Worm (Caenorhabditis elegans): ENCODE measurements around the gene B0416.3.

Gene B0416.3

DNA sequence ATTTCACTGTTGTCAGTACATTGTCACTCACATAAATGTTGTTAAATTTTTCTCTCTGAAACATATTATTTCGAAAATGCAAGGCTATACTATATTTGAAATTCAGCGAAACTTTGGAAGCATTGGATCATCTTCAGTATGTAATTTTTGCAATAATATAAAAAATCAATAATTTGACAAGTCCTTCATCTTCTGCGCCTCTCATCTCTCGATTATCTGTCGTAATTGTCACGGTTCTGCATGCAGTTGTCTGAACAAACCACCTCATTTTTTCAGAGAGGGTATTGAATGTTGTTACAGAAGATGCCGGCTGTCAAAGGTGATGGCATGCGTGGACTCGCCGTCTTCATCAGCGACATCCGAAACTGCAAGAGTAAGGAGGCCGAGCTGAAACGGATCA lies 46.9 kb downstream of the B0416.3 start, which contains the start of gene apa-2:
apa-2 (plus strand) TSS at position 301 of the 400 bp plus-strand sequence.
- TF ChIP-seq lsy-2 (tag; optimal IDR thresholded peaks at IDR 0.05) (no peak), efl-1 (optimal IDR thresholded peaks at IDR 0.05) (no peak), efl-1 (GFP tag; optimal IDR thresholded peaks at IDR 0.05 in 1 of 2) (peak in 1 of 2 experiments; percentile 52)

Data from whole organism, L1 larva.